Worm (Caenorhabditis elegans) whole organism, dauer: Measurements from ENCODE around the gene attf-5.

Experiments used
- unc-62 ChIP-seq: sonication (generic microtip); optimal IDR thresholded peaks from 2 replicates; lab custom pipeline; 2017; ENCODE audit warnings: missing biosample characterization, missing genetic modification reagents, missing genetic modification characterization

Gene attf-5

DNA sequence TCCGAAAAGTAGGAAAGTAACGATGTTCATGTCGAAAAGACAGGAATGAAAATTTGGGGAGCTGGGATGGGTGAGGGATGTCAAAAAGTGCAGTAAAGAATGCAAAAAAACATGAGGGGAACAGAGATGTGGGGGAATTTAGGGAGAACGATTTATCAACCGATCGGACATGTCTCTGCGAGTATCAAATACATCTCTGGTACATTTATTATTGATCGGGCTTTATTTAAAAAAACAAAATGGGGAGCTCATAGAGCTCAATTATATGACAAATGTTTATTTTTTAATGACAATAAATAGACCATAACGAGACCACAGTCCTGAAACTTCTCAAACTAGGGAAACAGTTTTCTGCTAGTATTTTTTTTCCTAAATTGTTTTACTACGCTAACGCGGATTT lies 22.5 kb downstream of the attf-5 start, which contains the start of gene F25E2.2:
Gene F25E2.2 (minus strand): TSS at position 101 of the 400 bp plus-strand sequence.
- no peak for TF ChIP-seq unc-62 (GFP tag; lab: Kevin White, UChicago)

DNA sequence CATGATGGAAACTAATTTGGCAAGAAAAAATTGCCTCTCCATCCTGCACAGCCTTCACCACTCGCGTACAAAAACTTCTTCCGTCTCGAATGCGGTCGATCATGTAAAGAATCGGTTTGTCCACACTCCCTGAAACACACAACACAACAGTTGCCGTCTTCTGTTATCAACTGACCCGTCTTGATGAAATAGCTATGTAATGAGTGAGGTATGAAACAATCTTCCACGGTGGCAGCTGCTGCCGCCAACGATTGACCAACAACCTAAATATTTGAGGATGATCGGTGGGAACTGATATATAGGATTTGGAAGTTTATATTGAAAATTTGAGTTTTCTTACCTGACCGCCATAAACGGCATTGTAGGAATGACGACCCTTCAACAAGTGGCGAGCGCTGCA lies 24.1 kb downstream of the attf-5 start:
- TF ChIP-seq unc-62 (GFP tag; lab: Kevin White, UChicago), result no peak

DNA sequence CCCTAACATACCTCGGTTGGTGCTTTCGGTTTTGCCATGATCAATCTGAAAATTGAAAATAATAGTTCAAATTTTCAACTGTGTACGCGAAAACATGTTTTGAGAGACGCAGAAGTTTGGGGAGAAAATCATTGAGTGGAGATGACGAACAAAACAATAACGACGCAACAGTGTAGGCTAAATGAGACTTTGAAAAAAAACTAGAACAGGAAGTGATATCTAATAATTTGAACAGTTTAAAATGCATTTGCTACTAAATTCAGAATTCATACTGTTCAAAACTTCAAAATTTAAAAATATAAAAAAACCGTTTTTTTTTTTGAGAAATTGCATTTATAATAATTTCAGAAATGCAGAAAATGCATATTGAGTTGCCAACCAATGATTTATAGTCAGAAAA lies 24.9 kb downstream of the attf-5 start, which contains the start of gene F25E2.3:
Gene F25E2.3 (minus strand): TSS at position 101 of the 400 bp plus-strand sequence.
- no peak for TF ChIP-seq unc-62 (GFP tag; lab: Kevin White, UChicago)

DNA sequence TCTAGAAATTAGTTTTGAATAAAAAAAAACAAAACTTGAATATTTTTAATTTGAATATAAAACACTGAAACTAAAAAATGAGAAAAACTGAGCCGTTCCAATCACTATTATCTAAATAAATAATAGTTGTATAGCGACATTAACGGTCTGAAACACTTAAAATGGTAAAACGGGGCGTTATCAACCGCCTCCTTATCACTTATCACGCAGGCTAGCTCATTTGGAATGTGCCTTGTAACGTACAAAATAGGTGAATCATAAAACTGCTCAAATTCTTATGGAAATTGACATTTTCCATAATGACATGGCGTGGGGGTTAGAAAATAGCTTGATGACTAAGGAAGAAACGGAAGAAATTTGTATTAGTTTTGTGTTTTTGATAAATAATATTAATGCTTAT lies 27.8 kb downstream of the attf-5 start, which contains the start of gene ifd-2:
Gene ifd-2 (minus strand): TSS at position 1 of the 400 bp plus-strand sequence.
- no peak for TF ChIP-seq unc-62 (GFP tag; lab: Kevin White, UChicago)

DNA sequence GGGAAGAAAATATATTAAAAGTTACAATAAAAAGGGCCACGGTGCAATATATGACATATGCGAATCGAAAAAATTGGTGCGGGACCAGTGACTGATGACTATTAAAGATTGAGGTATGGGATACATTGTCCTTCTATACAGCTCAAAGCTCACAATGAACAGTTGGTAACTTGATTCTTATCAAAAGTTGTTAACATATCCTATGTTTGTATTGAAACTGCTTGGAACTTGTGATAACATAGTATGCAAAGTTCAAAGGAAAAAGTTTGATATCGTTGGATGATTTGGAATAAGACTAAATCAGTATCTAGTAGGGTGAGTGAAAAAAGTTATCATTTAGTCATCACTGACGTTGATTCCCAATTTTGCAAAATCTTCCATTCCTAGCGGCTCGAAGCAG lies 29.8 kb downstream of the attf-5 start:
- TF ChIP-seq unc-62 (GFP tag; lab: Kevin White, UChicago), result no peak

DNA sequence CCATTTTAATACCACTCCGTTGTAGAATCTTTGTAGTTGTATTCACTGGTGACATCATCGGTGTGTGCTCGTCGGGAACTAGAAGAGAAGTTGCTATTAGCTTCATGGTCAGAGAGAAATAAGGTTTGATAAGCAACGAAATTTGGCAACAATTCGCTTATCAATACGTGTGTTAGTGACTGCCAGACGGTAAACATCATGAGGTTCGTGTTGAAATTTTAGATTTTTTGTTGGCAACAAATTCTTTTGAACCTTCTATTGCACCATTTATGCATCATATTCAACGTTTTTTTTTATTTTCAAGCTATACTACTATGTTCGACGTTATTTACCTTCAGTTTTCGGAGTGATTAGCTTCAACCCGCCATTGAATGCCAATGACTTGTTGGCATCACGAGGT lies 35.6 kb downstream of the attf-5 start:
- TF ChIP-seq unc-62 (GFP tag; lab: Kevin White, UChicago), result no peak

DNA sequence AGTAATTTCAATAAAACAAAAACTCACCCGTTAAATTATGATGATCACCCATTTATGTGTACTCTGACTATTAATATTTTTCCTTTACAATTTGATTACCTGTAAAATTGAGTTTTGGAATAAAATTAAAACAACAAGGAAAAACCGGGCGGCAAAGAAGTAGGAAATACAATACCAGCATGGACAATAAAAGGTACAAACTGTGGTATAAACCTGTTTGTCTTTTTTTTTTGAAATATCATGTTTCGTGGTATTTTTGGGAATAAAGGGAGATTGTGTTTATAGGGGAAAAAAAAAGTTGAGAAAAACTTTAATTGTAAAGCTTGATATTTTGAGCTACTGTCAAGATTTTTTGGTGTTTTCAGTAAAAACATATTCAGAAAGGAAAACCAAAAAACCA lies 37.2 kb downstream of the attf-5 start, which contains the start of gene daf-3:
Gene daf-3 (minus strand): TSS at position 101 of the 400 bp plus-strand sequence.
- no peak for TF ChIP-seq unc-62 (GFP tag; lab: Kevin White, UChicago)

DNA sequence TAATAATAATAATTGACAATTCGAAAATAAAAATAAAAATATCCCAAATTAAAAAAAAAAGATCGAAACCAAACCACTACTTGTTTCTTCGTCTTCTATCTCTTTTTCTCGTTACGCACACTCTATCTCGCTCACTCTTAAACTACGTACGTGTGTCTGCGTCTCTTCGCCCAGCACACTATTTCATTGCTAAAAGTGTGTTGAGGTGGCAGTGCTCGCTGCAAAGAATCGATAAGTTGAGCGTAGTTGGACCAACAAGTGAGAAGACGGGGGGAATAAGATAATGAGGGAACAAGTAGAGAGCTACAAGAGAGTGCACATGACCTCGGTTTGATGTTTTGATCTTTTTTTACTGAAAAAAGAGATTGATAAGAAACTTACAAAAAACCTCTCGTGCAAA lies 37.8 kb downstream of the attf-5 start:
- TF ChIP-seq unc-62 (GFP tag; lab: Kevin White, UChicago), result no peak

DNA sequence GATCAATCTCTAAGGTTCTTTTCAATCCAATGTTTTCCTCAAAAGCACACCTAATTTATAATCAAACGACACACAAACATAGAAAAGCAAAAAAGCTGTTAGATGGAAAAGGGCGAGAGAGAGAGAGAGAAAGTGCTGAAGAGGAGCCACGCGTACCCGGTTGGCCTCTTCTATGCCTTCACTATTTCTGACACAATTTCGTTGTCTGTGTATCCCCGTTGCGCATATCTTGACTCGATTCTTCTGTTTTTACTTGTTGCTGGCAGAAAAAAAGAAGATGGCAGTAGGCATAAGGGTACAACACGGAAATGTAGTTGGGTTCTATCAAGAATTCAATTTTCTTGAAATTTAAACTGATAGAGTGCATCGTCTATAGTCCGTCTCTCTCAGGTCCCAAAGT lies 39.3 kb downstream of the attf-5 start:
- no peak for TF ChIP-seq unc-62 (GFP tag; lab: Kevin White, UChicago)

DNA sequence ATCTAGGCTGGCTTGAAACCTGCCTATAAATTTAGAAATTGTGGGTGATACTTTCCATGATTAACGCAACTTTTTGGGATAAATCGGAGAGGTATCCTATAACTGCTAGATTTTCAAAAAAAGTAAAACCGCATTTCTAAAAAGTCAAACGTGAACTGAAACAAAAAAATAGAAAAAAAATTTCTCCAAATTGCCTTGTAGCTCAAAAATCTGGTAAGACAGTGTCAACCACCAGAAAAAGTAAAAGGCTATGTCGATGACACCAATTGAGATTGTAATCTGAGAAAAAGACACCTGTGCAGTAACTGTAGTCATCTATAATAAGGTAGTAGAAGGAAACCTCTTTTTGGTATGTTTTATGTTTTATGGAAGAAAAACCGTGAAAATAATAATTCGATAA lies 40.5 kb downstream of the attf-5 start, which contains the start of gene wdr-54:
Gene wdr-54 (plus strand): TSS at position 301 of the 400 bp plus-strand sequence.
- no peak for TF ChIP-seq unc-62 (GFP tag; lab: Kevin White, UChicago)

DNA sequence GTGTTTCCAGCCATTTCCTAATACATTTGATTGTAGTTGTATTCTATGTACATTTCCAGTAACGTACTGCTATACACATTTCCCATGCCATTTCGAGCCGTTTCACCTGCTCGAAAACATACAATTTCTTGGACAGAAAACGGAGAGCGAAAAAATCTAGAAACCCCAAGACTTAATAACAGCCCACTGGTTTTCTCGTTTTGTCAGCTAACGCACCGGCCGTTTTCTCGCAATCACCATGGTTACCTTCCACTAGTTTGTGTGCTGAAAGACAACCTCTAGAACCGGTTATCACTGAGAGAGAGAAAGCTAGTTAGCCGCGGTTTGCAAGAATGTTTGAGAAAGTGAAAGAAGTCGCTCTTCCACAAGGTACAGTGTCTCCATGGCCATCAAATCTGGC lies 42.0 kb downstream of the attf-5 start:
- no peak for TF ChIP-seq unc-62 (GFP tag; lab: Kevin White, UChicago)

DNA sequence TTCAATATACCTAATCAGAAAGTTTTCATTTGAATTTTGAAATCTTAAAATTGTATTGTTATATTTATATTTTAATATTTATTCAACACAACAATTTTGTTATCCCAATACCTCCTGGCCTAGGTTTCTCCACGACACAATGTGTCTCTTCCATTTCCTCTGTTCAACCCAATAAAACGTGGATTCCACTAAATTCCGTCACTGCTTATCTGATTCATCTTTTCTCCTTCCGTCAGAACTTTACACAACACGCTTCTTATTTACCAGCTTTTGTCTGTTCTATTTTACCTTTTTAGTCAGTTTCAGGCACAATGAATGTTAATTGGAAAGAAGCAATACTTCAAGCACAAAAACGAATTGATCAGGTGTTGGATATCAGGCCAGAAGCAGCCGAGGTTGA lies 46.3 kb downstream of the attf-5 start, which contains the start of gene F39H12.1:
Gene F39H12.1 (plus strand): TSS at position 301 of the 400 bp plus-strand sequence.
- TF ChIP-seq unc-62 (GFP tag; lab: Kevin White, UChicago), result no peak

DNA sequence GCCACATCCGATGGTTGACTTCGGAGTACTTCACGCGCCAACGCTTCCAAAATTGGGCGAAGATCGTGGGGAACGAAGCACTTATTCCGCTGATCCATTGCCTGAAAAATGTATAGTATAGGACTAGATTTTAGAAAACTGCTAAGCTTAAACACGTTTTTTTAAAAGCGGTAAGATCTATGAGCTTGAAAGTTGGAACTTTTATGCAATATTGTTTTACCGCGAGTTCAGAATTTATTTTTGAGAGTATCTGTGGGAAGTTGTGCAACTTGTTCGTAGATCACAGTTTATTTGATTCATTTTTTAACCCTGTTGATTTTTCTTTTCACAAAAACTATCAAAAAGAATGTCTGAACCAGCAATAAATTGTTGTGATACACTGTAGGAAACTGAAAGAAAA lies 53.2 kb downstream of the attf-5 start, which contains the start of gene F39H12.3:
Gene F39H12.3 (minus strand): TSS at position 101 of the 400 bp plus-strand sequence.
- no peak for TF ChIP-seq unc-62 (GFP tag; lab: Kevin White, UChicago)

DNA sequence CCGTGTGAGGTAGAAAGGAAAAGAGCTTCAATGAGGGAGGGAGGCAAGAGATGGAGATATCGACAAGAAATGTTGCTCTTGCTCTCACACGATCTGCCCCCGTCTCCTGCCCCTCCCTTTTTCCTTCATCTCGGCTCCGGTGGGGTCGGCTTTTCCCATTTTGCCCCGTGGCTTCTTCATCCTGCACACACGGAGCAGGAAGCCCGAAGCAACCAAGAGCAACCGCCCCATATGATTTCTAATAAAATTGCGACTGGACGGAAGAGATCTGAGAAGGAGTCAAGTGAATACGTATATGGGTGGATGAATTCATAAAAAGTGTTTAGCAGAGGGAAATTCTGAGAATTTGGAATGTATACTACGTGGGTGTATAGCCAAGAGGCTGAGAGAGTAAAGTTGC lies 56.5 kb downstream of the attf-5 start:
- TF ChIP-seq unc-62 (GFP tag; lab: Kevin White, UChicago), result no peak

DNA sequence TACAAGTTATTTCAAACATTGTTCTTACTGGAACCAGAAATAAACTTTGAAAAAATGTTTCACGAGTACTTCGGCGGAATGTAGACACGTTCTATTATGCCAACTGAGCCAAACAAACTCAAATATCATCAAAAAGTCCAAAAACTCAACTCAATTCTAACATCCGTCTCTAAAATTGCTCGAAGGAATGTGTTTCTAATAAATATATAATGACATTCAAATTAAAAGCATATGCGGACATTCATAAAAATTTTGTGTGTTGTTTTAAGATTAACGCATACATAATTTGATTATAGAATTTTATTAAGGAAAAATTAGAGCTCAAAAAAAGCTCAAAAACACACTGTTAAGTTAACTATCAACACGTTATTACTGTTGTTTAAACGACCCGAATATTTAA lies 57.3 kb downstream of the attf-5 start:
- TF ChIP-seq unc-62 (GFP tag; lab: Kevin White, UChicago), result no peak
